Worm (Caenorhabditis elegans) whole organism, midembryonic: ENCODE results near the gene Y17G9A.4.

Source experiments
- T22C8.4 ChIP-seq: fragments of 200-800 bp; sonication (Bioruptor generic); IDR thresholded peaks from 2 replicates; pipeline ENCODE4 v1.3.6; 2022; ENCODE audit warnings: missing genetic modification characterization, missing compliant biosample characterization
- cog-1 ChIP-seq: sonication (generic microtip); optimal IDR thresholded peaks from 2 replicates; lab custom pipeline; 2016; ENCODE audit warnings: missing genetic modification characterization, missing compliant biosample characterization
- flt-1 ChIP-seq: fragments of 200-800 bp; sonication (Bioruptor generic); IDR thresholded peaks from 2 replicates; pipeline ENCODE4 v1.3.6; 2022; ENCODE audit warnings: missing genetic modification characterization, missing compliant biosample characterization
- klf-2 ChIP-seq: fragments of 200-800 bp; sonication (Bioruptor generic); conservative IDR thresholded peaks from 2 replicates; pipeline ENCODE4 v1.3.6; 2022; ENCODE audit warnings: missing genetic modification reagents, missing genetic modification characterization, missing compliant biosample characterization
- med-1 ChIP-seq: sonication (generic microtip); optimal IDR thresholded peaks from 2 replicates; lab custom pipeline; 2017; ENCODE audit warnings: missing genetic modification characterization, mild to moderate bottlenecking, missing compliant biosample characterization, antibody characterized with exemption, missing genetic modification reagents; ENCODE audit not compliant: insufficient read depth
- ref-1 ChIP-seq: fragments of 200-800 bp; sonication (Bioruptor generic); conservative IDR thresholded peaks from 2 replicates; pipeline ENCODE4 v1.3.6; 2022; ENCODE audit warnings: missing genetic modification reagents, missing genetic modification characterization, missing compliant biosample characterization
- tab-1 ChIP-seq: fragments of 200-800 bp; sonication (Bioruptor generic); IDR thresholded peaks from 2 replicates; pipeline ENCODE4 v1.3.6; 2022; ENCODE audit warnings: missing genetic modification characterization, missing compliant biosample characterization
- ztf-23 ChIP-seq: fragments of 200-800 bp; sonication (Bioruptor generic); IDR thresholded peaks from 2 replicates; pipeline ENCODE4 v1.3.6; 2022; ENCODE audit warnings: missing genetic modification reagents, missing genetic modification characterization, missing compliant biosample characterization
- ztf-29 ChIP-seq: fragments of 200-800 bp; sonication (Bioruptor generic); IDR thresholded peaks from 2 replicates; pipeline ENCODE4 v1.3.6; 2022; ENCODE audit warnings: missing genetic modification reagents, missing genetic modification characterization, missing compliant biosample characterization

Gene Y17G9A.4

DNA sequence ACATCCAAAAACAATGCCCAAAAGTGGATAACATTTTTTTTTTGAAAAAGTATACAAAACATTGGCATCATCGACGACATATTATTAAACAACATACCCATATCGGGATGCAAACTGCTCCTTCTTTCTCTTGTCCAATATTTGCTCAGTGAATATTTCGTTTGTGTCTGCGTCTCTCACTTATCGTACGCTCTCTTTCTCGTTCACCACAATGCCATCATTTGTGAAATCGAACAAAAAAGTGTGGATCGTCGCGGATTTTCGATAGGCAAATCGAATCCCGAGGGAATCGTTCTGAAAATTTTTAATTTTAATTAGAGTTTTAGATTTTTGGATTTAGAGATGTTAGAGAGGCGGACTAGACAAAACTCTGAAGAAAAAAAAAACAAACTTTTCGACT is 14.6 kb downstream of the Y17G9A.4 start, which contains the start of gene tat-2:
TSS of gene tat-2 (minus strand) at position 101 of the 400 bp plus-strand sequence.
- TF ChIP-seq ref-1 (GFP tag; lab: Robert Waterston, UW) = no peak

DNA sequence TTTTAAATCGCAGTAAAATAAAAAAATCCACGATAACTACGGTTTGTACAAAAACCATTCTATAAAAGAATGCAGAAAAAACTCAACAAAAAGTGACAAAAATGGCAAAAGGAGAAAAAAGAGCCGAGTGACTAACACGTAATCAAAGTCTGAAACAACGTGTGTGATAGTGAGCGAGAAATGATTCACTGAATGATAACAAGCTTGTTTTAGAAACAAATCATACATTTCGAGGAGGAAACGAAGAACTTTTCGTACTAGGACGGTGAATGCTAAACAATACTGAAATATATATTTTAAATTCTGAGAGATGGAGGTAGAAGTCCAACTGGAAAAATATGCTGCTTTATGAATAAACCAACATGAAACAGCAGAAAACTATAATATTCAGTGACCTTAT is 19.3 kb downstream of the Y17G9A.4 start:
- TF ChIP-seq tab-1 = no peak
- no peak for TF ChIP-seq klf-2
- TF ChIP-seq ztf-23 (GFP tag; lab: Robert Waterston, UW) = no peak
- TF ChIP-seq T22C8.4 = no peak
- TF ChIP-seq ztf-29 (GFP tag; lab: Robert Waterston, UW) = no peak
- TF ChIP-seq flt-1 (GFP tag; lab: Robert Waterston, UW) = no peak
- no peak for TF ChIP-seq cog-1 (tag; lab: Kevin White, UChicago)
- no peak for TF ChIP-seq med-1 (GFP tag; lab: Kevin White, UChicago)

DNA sequence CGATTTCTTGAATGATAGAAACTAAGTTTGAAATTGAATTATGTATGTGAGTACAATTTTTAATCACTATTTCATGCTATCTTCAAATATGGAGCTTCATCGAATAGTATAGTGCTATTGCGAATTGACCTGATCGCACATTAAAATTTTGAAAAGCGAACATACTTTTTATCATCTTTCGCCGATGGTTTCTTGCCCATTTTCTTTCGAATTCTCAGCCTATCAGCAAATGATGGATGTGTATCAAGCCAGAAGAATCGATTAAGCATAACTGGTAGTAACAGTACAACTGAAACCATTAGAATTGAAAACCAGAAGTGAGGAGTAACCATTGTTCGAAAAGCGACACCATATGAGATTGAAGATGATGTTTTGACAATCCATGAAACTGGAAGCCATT is 31.7 kb downstream of the Y17G9A.4 start:
- TF ChIP-seq klf-2 (no peak), ref-1 (GFP tag; lab: Robert Waterston, UW) (no peak), cog-1 (tag; lab: Kevin White, UChicago) (no peak), tab-1 (no peak)

DNA sequence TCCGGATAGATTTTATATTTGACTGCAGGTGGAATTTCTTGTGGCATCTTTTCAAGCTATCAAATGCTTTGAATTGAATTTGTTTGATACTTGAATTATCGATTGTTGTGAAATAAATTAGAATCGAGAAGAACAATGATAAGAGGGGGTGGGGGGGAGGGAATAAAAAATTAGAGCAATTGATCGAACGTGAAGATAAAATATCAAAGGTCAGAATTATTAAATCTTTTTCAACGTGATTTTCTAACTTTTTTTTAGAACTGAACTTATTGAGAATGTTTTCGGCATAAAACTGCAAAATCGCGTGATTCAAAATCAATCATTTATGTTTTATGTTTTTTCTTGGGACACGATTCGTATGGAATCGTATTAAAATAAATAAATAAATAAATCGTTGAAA is 34.1 kb downstream of the Y17G9A.4 start, which contains the start of gene mpz-4:
TSS of gene mpz-4 (minus strand) at position 101 of the 400 bp plus-strand sequence.
- TF ChIP-seq klf-2 (no peak), cog-1 (tag; lab: Kevin White, UChicago) (no peak), T22C8.4 (no peak), ref-1 (GFP tag; lab: Robert Waterston, UW) (no peak), ztf-29 (GFP tag; lab: Robert Waterston, UW) (no peak), tab-1 (no peak), med-1 (GFP tag; lab: Kevin White, UChicago) (no peak), ztf-23 (GFP tag; lab: Robert Waterston, UW) (no peak), flt-1 (GFP tag; lab: Robert Waterston, UW) (no peak)

DNA sequence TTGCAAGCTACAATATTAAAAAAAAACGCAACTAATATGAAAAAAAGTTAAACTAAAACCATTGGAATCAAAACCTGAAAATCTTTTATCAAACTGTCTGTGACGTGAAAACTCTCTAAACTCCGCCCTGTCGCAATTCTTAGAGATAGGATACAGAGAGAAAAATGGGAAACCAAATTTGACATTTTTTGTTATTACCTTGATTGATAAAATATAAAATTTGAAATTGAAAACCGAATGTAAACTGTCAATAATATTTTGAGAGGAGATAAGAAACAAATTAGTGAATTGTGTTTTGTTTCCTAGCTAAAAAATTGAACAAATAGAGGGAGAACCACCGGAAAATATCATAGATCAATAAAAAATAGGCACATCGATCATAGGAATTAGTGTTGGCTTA is 39.5 kb downstream of the Y17G9A.4 start:
- TF ChIP-seq cog-1 (tag; lab: Kevin White, UChicago) (no peak), tab-1 (no peak), klf-2 (no peak), ztf-29 (GFP tag; lab: Robert Waterston, UW) (no peak), flt-1 (GFP tag; lab: Robert Waterston, UW) (no peak), med-1 (GFP tag; lab: Kevin White, UChicago) (no peak), ztf-23 (GFP tag; lab: Robert Waterston, UW) (no peak), ref-1 (GFP tag; lab: Robert Waterston, UW) (no peak), T22C8.4 (no peak)

DNA sequence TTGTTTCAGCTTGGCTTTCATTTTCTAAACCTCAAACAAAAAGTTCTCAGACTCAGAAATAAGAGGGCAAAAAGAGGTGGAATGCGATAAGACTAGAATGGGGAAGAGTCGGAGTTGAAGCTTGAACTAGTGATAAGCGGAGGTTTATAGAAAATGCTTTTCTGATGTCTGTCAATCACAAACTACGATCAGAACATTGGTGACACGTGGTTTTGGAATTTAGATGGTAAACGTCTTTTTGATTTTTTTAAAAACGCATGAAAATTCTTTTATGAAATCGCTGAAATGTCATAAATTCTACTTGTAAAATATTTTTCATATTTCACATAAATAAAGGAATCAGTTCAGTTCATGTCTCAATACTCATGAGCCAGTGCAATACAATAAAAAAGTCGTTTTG is 40.3 kb downstream of the Y17G9A.4 start, which contains the start of gene H06H21.8:
TSS of gene H06H21.8 (minus strand) at position 78 of the 400 bp plus-strand sequence.
- no peak for TF ChIP-seq med-1 (GFP tag; lab: Kevin White, UChicago)
- no peak for TF ChIP-seq flt-1 (GFP tag; lab: Robert Waterston, UW)
- no peak for TF ChIP-seq ztf-23 (GFP tag; lab: Robert Waterston, UW)

DNA sequence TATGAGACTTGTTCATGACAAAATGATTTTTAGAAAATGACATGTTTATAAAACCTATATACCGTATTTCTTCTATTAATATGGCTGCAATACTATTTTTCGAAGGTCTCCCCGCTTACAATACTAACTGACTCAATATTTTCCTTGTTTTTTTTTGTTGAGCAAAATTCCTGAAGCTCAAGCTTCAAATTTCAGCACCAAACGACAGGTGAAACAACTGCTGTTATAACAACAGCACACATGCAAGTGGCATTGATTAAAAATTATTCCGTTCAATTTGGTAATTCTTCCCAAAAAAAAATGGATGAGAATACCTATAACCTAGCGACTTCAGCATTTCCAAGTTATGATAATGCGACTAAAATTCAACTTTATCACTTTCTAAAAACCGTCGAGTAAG is 47.2 kb downstream of the Y17G9A.4 start, which contains the start of gene srw-94:
TSS of gene srw-94 (plus strand) at position 301 of the 400 bp plus-strand sequence.
- TF ChIP-seq flt-1 (GFP tag; lab: Robert Waterston, UW) (no peak), tab-1 (no peak), cog-1 (tag; lab: Kevin White, UChicago) (no peak), klf-2 (no peak), T22C8.4 (no peak), ztf-23 (GFP tag; lab: Robert Waterston, UW) (no peak), ref-1 (GFP tag; lab: Robert Waterston, UW) (no peak), ztf-29 (GFP tag; lab: Robert Waterston, UW) (no peak), med-1 (GFP tag; lab: Kevin White, UChicago) (no peak)

DNA sequence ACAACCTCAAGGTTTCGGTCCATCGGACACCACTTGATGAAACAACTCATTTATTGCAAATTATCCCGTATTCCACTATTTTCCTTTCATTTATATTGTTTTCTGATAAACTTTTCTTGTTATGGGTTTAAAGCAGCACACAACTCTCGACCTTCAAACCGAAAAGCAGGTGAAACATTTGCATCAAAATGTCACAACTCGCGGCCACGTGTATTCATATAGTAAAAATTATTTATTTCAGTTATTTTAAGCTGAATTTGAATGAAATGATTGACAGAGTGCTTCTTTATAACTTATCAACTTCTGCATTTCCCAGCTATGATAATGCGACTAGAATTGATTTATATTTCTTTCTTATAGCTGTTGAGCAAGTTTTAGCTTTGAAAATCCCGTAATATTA is 49.5 kb downstream of the Y17G9A.4 start, which contains the start of gene srw-95:
TSS of gene srw-95 (plus strand) at position 213 of the 400 bp plus-strand sequence.
- TF ChIP-seq med-1 (GFP tag; lab: Kevin White, UChicago) (no peak), tab-1 (no peak), ztf-23 (GFP tag; lab: Robert Waterston, UW) (no peak), ref-1 (GFP tag; lab: Robert Waterston, UW) (no peak), T22C8.4 (no peak), flt-1 (GFP tag; lab: Robert Waterston, UW) (no peak), ztf-29 (GFP tag; lab: Robert Waterston, UW) (no peak), klf-2 (no peak), cog-1 (tag; lab: Kevin White, UChicago) (no peak)

DNA sequence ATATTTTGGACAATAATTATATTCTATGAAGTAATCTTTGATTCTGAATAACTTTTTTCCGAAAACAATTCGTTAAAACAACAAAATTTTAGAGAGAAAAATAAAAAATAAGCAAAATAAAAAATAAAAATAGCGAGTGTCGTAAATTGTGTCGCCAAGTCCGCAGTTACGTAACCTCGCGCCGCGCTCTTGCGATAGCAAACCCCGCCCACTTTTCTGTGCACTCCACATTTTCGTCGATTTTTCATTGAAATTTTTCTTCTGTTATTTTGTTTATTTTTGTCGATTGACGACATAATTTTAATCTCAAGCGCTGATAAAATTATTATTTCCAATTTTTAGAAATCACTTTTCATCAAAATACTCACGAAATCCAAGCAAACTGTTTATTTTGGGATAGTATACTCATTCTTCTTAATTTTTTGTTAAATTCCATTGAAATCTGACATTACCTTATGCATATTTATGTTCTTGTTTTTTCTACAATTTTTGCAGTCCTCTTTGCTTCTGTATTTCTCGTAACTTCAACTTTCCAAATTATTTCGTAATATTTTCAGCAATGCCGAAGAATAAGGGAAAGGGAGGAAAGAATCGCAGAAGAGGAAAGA is 50.9 kb downstream of the Y17G9A.4 start, which contains the start of gene eif-1.A:
TSS of gene eif-1.A (plus strand) at position 558 of the 608 bp plus-strand sequence.
- TF ChIP-seq T22C8.4 = no peak
- TF ChIP-seq tab-1 = no peak
- TF ChIP-seq flt-1 (GFP tag; lab: Robert Waterston, UW) = 0 out of 2 replicates have a peak, but pooled peaks have one; percentile 16
- TF ChIP-seq cog-1 (tag; lab: Kevin White, UChicago) = no peak
- TF ChIP-seq ref-1 (GFP tag; lab: Robert Waterston, UW) = no peak
- 0 out of 2 replicates have a peak, but pooled peaks have one; percentile 7 for TF ChIP-seq klf-2
- 0 out of 2 replicates have a peak, but pooled peaks have one; percentile 51 for TF ChIP-seq ztf-23 (GFP tag; lab: Robert Waterston, UW)
- peak; percentile 21 for TF ChIP-seq med-1 (GFP tag; lab: Kevin White, UChicago)
- no peak for TF ChIP-seq ztf-29 (GFP tag; lab: Robert Waterston, UW)
